Worm (Caenorhabditis elegans) whole organism, early embryonic: ENCODE results near the gene bris-1.
A peak's percentile ranks its signal among the peaks of the same experiment; 100 is the strongest.

Experiments
- B0310.2 ChIP-seq: sonication (generic microtip); optimal IDR thresholded peaks from 2 replicates; lab custom pipeline; 2016; ENCODE audit warnings: mild to moderate bottlenecking, missing genetic modification characterization, missing compliant biosample characterization
- F13C5.2 ChIP-seq: sonication (generic microtip); optimal IDR thresholded peaks from 2 replicates; lab custom pipeline; 2017; ENCODE audit warnings: mild to moderate bottlenecking, missing genetic modification characterization, inconsistent platforms, missing compliant biosample characterization
- aly-1 ChIP-seq: sonication (generic microtip); optimal IDR thresholded peaks from 2 replicates; lab custom pipeline; 2016; ENCODE audit warnings: missing genetic modification characterization, missing compliant biosample characterization
- ama-1 ChIP-seq: fragments of 150-350 bp; optimal IDR thresholded peaks from 2 replicates; lab custom pipeline; 2014
- ceh-13 ChIP-seq: fragments of 200-800 bp; sonication (Bioruptor generic); optimal IDR thresholded peaks from 2 replicates; lab custom pipeline; 2018; ENCODE audit warnings: mild to moderate bottlenecking, missing genetic modification characterization, missing compliant biosample characterization
- ceh-36 ChIP-seq: sonication (generic microtip); optimal IDR thresholded peaks from 2 replicates; lab custom pipeline; 2016; ENCODE audit warnings: missing genetic modification characterization, inconsistent platforms, missing compliant biosample characterization
- ets-7 ChIP-seq: sonication (generic microtip); optimal IDR thresholded peaks from 2 replicates; lab custom pipeline; 2016; ENCODE audit warnings: missing genotype, missing genetic modification characterization, missing compliant biosample characterization
- flt-1 ChIP-seq: fragments of 200-800 bp; sonication (Bioruptor generic); IDR thresholded peaks from 2 replicates; pipeline ENCODE4 v1.3.6; 2022; ENCODE audit warnings: missing genetic modification characterization, missing compliant biosample characterization
- hmbx-1 ChIP-seq: sonication (generic microtip); optimal IDR thresholded peaks from 2 replicates; lab custom pipeline; 2016; ENCODE audit warnings: mild to moderate bottlenecking, missing genetic modification characterization, missing compliant biosample characterization
- hmg-4 ChIP-seq: fragments of 200-800 bp; sonication (Bioruptor generic); optimal IDR thresholded peaks from 2 replicates; lab custom pipeline; 2018; ENCODE audit warnings: mild to moderate bottlenecking, missing genetic modification characterization, missing compliant biosample characterization
- hnd-1 ChIP-seq: sonication (generic microtip); optimal IDR thresholded peaks from 2 replicates; lab custom pipeline; 2016; ENCODE audit warnings: missing genetic modification characterization, missing compliant biosample characterization
- pes-1 ChIP-seq: fragments of 200-800 bp; sonication (Bioruptor generic); IDR thresholded peaks from 2 replicates; pipeline ENCODE4 v1.3.6; 2022; ENCODE audit warnings: missing genetic modification reagents, missing genetic modification characterization, missing compliant biosample characterization
- scrt-1 ChIP-seq: fragments of 200-800 bp; sonication (Bioruptor generic); IDR thresholded peaks from 2 replicates; pipeline ENCODE4 v1.3.6; 2022; ENCODE audit warnings: missing genetic modification characterization, missing compliant biosample characterization
- sea-1 ChIP-seq: fragments of 200-800 bp; sonication (Bioruptor generic); conservative IDR thresholded peaks from 2 replicates; pipeline ENCODE4 v1.3.6; 2022; ENCODE audit warnings: missing genetic modification characterization, missing compliant biosample characterization
- tbx-11 ChIP-seq: fragments of 200-800 bp; sonication (Bioruptor generic); IDR thresholded peaks from 2 replicates; pipeline ENCODE4 v1.3.6; 2022; ENCODE audit warnings: missing genetic modification characterization, missing compliant biosample characterization
- tbx-37 ChIP-seq: fragments of 200-800 bp; sonication (Bioruptor generic); conservative IDR thresholded peaks from 2 replicates; pipeline ENCODE4 v1.3.6; 2022; ENCODE audit warnings: missing genetic modification reagents, missing genetic modification characterization, missing compliant biosample characterization
- tra-4 ChIP-seq: sonication (generic microtip); optimal IDR thresholded peaks from 2 replicates; lab custom pipeline; 2017; ENCODE audit warnings: missing genetic modification characterization, missing compliant biosample characterization

The bris-1 gene

DNA sequence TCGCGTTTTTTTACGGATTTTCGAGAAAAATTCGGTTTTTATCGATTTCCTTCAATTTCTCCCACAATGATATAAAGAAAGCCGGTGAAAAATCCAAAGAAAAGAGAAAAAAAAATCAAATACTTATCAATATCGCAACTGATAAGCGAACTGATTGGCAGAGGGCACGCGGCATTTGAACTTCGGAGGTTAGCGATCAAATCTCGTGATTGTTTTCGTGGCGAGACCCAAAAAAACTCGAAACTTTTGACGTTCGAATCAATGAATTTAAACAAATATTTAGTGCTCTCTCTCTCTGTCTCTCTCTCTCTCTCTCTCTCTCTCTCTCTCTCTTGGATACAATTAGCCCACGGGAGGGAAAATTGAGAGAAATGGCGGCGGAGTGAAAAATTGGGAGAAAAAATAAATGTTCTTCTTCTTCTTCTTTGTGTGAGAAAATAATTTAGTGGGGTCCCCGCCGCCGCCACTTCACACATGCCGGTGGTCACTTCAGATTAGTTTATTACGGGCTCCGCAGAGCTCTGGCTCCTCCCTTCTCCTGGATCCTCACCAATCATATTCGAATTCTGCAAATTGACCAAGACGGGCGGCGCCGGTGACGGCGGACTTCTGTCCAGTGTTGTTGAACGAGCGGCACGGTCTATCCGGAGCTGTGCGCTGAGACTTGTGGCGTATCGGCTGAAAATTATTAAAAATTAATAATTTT lies 4.4 kb downstream of the bris-1 start:
- TF ChIP-seq ceh-13 (GFP tag; lab: Kevin White, UChicago), result no peak
- no peak for TF ChIP-seq tra-4 (tag; lab: Kevin White, UChicago)
- no peak for TF ChIP-seq hmbx-1 (tag; lab: Kevin White, UChicago)

DNA sequence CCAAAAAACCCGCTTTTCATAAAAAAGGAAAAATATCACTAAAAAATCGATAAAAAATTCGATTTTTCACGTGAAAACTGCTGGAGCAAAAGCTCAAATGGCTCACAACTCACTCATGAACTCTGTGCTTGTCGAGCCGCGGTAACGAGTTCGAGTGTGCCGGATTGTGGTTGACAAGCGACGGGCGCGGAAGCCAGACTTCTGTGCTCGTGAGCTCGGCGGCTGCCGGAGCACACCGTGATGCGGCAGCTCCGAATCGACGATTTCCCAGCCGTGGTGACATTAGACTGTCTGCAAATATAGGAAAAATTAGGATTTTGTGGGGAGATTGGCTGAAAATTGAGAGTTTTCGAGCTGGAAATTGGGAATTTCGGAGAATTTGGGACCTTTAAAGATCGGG lies 6.3 kb downstream of the bris-1 start:
- TF ChIP-seq hmbx-1 (tag; lab: Kevin White, UChicago), result no peak
- TF ChIP-seq scrt-1 (GFP tag; lab: Robert Waterston, UW), result no peak

DNA sequence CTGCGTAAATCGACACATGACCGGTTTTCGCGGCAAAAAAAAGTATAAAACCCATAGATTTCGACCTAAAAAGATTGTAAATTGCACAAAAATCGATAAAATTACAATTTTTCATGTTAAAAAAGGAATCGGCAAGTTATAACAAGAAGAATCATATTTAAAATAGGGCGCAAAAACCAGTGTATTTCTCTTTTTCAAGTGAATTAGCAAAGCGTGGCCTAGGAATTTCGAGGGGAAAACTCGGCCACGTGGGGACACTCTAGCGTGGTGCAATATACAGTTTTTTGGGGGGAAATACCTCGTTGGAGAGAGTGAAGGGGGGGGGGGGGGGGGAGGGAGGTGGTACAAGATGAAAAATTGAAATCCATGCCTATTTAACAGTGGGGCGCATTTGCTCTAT lies 11.6 kb downstream of the bris-1 start:
- TF ChIP-seq hmbx-1 (tag; lab: Kevin White, UChicago), result no peak
- TF ChIP-seq ets-7 (tag; lab: Kevin White, UChicago), result no peak
- TF ChIP-seq pes-1 (GFP tag; lab: Robert Waterston, UW), result peak; percentile 55
- peak; percentile 65 for TF ChIP-seq hmg-4 (GFP tag; lab: Kevin White, UChicago)

DNA sequence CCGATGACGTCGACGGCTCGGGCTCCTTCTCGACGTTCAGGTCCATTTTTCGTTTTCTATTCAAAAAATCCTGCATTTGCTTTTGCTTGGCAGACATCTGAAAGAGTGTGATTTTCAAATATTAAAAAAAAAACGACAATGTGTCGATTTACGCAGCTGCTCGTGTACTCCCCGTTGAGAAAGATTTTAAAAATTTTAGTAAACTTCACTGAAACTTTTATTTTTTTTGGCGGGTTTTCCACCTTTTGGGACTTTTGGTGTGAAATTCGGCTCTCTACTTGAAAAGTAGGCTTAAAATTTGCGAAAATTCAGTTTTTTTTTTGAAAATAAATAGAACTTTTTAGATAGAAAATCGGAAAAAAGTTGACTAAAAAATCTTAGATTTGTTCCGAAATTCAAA lies 12.0 kb downstream of the bris-1 start, which contains the start of gene M02B7.7:
Gene M02B7.7 (minus strand): TSS at position 101 of the 400 bp plus-strand sequence.
- TF ChIP-seq aly-1 (tag; lab: Kevin White, UChicago), result no peak

DNA sequence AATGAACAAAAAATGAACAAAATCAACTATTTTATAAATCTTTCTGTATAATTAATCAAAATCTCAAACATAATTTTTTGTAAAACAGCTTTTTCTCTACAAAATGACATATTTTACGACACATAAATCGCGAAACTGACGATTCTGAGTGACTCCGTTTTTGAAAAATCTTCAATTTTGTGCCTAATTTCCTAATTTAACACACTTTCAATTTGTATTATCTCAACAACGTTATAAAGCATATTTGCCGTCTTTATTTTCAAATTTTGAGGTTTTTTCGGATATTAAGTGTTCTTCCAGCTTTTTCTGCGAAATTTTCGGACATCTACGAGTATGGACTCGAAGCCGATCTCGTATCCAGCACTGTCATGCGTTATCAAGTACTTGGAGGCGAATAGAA lies 13.9 kb downstream of the bris-1 start, which contains the start of gene fbxc-47:
Gene fbxc-47 (plus strand): TSS at position 301 of the 400 bp plus-strand sequence.
- TF ChIP-seq ama-1 (lab: Kevin White, UChicago) (no peak), tbx-37 (GFP tag; lab: Robert Waterston, UW) (no peak), ets-7 (tag; lab: Kevin White, UChicago) (no peak), sea-1 (GFP tag; lab: Robert Waterston, UW) (no peak), aly-1 (tag; lab: Kevin White, UChicago) (no peak), ceh-13 (GFP tag; lab: Kevin White, UChicago) (no peak), B0310.2 (tag; lab: Kevin White, UChicago) (no peak), tra-4 (tag; lab: Kevin White, UChicago) (no peak)

DNA sequence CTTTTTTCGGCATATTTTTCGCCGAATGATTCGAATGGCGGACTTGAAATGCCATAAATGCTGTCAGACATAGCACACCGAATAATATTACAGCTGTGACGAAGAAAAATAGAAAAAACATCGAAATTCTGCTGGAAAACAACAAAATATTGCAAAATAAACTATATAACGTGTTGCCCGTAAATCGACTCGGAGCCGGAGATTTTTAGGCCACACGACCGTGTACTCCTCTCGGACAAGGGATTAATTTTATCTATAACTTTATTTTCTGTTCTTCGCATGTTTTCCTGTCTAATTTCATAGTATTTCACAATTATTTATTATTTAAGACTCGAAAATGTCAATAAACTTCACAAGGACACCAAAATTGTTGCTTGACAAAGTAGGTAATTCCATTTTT lies 15.9 kb downstream of the bris-1 start, which contains the start of the genes algn-14 and M02B7.2:
Gene algn-14 (minus strand): TSS at position 175 of the 400 bp plus-strand sequence.
Gene M02B7.2 (plus strand): TSS at position 330 of the 400 bp plus-strand sequence.
- TF ChIP-seq hnd-1 (tag; lab: Kevin White, UChicago) (no peak), aly-1 (tag; lab: Kevin White, UChicago) (no peak), tbx-37 (GFP tag; lab: Robert Waterston, UW) (peak; percentile 63; the same call in 1 of the 2 replicates), pes-1 (GFP tag; lab: Robert Waterston, UW) (peak; percentile 50; the same call in 1 of the 2 replicates), hmg-4 (GFP tag; lab: Kevin White, UChicago) (no peak)

DNA sequence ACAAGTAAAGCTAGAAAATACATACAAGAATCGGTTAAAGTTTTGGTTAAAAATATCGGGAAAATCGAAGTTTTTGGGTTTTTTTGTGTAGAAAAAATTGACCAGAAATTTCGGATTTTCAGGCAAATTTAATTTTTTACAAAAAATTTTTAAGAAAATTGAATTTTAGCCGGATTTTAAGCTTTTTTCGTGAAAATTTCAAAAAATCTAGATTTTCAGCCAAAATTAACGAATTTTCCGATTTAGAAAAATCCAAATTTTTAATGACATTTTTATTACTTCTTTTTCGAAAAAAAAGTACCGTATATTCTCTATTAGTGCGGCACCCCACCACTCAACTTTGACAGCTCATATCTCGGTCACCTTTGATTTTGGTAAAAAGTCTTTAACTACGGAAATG lies 18.2 kb downstream of the bris-1 start, which contains the start of gene osm-3:
Gene osm-3 (minus strand): TSS at position 101 of the 400 bp plus-strand sequence.
- no peak for TF ChIP-seq tra-4 (tag; lab: Kevin White, UChicago)
- TF ChIP-seq scrt-1 (GFP tag; lab: Robert Waterston, UW), result no peak
- no peak for TF ChIP-seq ceh-13 (GFP tag; lab: Kevin White, UChicago)
- no peak for TF ChIP-seq ets-7 (tag; lab: Kevin White, UChicago)
- no peak for TF ChIP-seq tbx-37 (GFP tag; lab: Robert Waterston, UW)
- TF ChIP-seq B0310.2 (tag; lab: Kevin White, UChicago), result no peak

DNA sequence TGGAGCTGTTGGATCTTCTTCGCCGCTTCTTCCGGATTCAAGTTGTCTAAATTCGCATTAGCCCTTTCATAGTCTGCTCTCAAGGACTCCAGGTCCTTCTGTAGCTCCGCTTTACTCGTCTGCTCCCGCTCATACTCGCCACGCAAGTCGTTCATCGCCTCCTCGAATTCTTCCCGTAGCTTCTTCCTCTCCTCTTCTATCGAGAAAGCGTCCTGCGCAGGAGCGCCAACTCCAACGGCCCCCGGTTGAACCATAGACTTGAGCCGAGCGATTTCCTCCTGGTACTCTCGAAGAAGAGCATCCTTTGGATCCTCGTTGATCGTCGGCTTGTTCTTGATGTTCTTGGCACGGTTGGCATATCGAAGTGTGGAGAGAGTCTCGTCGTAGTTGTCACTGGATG lies 21.7 kb downstream of the bris-1 start:
- TF ChIP-seq hnd-1 (tag; lab: Kevin White, UChicago) (no peak), tbx-37 (GFP tag; lab: Robert Waterston, UW) (no peak), ama-1 (lab: Kevin White, UChicago) (no peak), scrt-1 (GFP tag; lab: Robert Waterston, UW) (no peak), tbx-11 (GFP tag; lab: Robert Waterston, UW) (no peak), hmg-4 (GFP tag; lab: Kevin White, UChicago) (no peak), flt-1 (GFP tag; lab: Robert Waterston, UW) (no peak), B0310.2 (tag; lab: Kevin White, UChicago) (no peak), sea-1 (GFP tag; lab: Robert Waterston, UW) (no peak), hmbx-1 (tag; lab: Kevin White, UChicago) (no peak)

DNA sequence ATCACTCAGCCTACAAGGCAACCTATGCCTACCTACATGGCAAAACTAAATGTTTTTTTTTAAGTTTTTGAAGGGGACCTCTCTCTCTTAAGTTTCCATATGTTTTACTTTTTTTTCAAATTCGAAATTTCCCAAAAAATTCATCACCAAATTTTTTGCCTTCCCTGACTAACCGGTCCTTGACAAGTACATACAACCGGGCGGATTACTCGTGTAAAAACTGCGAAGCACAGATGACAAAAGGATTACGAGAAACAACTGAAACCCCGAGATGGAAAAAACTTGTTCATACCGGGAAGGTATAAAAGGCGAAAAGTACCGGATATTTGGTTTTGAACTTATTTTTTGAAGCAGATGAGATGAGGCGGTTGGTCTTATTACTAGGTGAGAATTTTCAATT lies 24.7 kb downstream of the bris-1 start, which contains the start of gene K09B3.1:
Gene K09B3.1 (plus strand): TSS at position 301 of the 400 bp plus-strand sequence.
- TF ChIP-seq ceh-13 (GFP tag; lab: Kevin White, UChicago) (no peak), ets-7 (tag; lab: Kevin White, UChicago) (no peak), ama-1 (lab: Kevin White, UChicago) (no peak), tbx-37 (GFP tag; lab: Robert Waterston, UW) (no peak), hmg-4 (GFP tag; lab: Kevin White, UChicago) (no peak), hmbx-1 (tag; lab: Kevin White, UChicago) (no peak), hnd-1 (tag; lab: Kevin White, UChicago) (no peak), F13C5.2 (tag; lab: Kevin White, UChicago) (no peak), B0310.2 (tag; lab: Kevin White, UChicago) (no peak), ceh-36 (tag; lab: Kevin White, UChicago) (no peak), tbx-11 (GFP tag; lab: Robert Waterston, UW) (no peak), aly-1 (tag; lab: Kevin White, UChicago) (no peak), pes-1 (GFP tag; lab: Robert Waterston, UW) (no peak), flt-1 (GFP tag; lab: Robert Waterston, UW) (no peak)
